Worm (Caenorhabditis elegans): ENCODE measurements around the gene hpx-2.

ce11 chrV:13848379-13848778 lies 1.9 kb upstream of the hpx-2 start, which contains the start of gene srx-133:
- TF ChIP-seq ets-4 (tag; optimal IDR thresholded peaks at IDR 0.05), result no peak
- TF ChIP-seq elt-4 (tag; optimal IDR thresholded peaks at IDR 0.05), result no peak
- no peak for TF ChIP-seq nfya-1 (tag; optimal IDR thresholded peaks at IDR 0.05)
- TF ChIP-seq ama-1 (optimal IDR thresholded peaks at IDR 0.05), result no peak
- no peak for TF ChIP-seq pag-3 (tag; optimal IDR thresholded peaks at IDR 0.05; ENCODE audit: borderline replicate concordance)
- no peak for TF ChIP-seq pqm-1 (tag; optimal IDR thresholded peaks at IDR 0.05)
- no peak for TF ChIP-seq che-1 (tag; optimal IDR thresholded peaks at IDR 0.05)
- TF ChIP-seq sox-4 (tag; optimal IDR thresholded peaks at IDR 0.05), result no peak
- no peak for TF ChIP-seq rnt-1 (tag; optimal IDR thresholded peaks at IDR 0.05)
- no peak for TF ChIP-seq fkh-10 (GFP tag; optimal IDR thresholded peaks at IDR 0.05)
- no peak for TF ChIP-seq dve-1 (tag; optimal IDR thresholded peaks at IDR 0.05)

Measured in whole organism, late embryonic.